Worm (Caenorhabditis elegans): Measurements from ENCODE around the gene mig-10.

ce11 chrIII:8299734-8300133, 20.8 kb downstream of the mig-10 start:
- TF ChIP-seq ama-1 (optimal IDR thresholded peaks at IDR 0.05) (no peak), hmbx-1 (tag; optimal IDR thresholded peaks at IDR 0.05) (no peak), aly-1 (tag; optimal IDR thresholded peaks at IDR 0.05) (no peak), B0310.2 (tag; optimal IDR thresholded peaks at IDR 0.05) (no peak), ets-7 (tag; optimal IDR thresholded peaks at IDR 0.05) (no peak)

Data from whole organism, early embryonic.